Worm (Caenorhabditis elegans) whole organism, L2 larva: ENCODE data around the gene smc-5.

Source experiments
- C34F6.9 ChIP-seq: fragments of 150-350 bp; optimal IDR thresholded peaks from 2 replicates; lab custom pipeline; 2014; ENCODE audit warnings: missing biosample characterization, missing genetic modification characterization
- F13H6.1 ChIP-seq: sonication (generic microtip); optimal IDR thresholded peaks from 2 replicates; lab custom pipeline; 2016; ENCODE audit warnings: missing genetic modification characterization, missing compliant biosample characterization
- R02D3.7 ChIP-seq: fragments of 150-350 bp; optimal IDR thresholded peaks from 2 replicates; lab custom pipeline; 2014; ENCODE audit warnings: missing biosample characterization, missing genetic modification characterization
- Y55F3AM.14 ChIP-seq: fragments of 200-800 bp; sonication (Bioruptor generic); optimal IDR thresholded peaks from 2 replicates; lab custom pipeline; 2018; ENCODE audit warnings: mild to moderate bottlenecking, missing genetic modification characterization, missing compliant biosample characterization
- ZK546.5 ChIP-seq: sonication (generic microtip); optimal IDR thresholded peaks from 2 replicates; lab custom pipeline; 2017; ENCODE audit warnings: missing biosample characterization, missing genetic modification characterization
- ama-1 ChIP-seq: fragments of 150-350 bp; optimal IDR thresholded peaks from 2 replicates; lab custom pipeline; 2018; ENCODE audit warnings: inconsistent platforms
- blmp-1 ChIP-seq: sonication (generic microtip); optimal IDR thresholded peaks from 2 replicates; lab custom pipeline; 2017; ENCODE audit warnings: missing genetic modification characterization, mild to moderate bottlenecking, missing compliant biosample characterization, antibody characterized with exemption, moderate library complexity; ENCODE audit not compliant: insufficient read depth
- ceh-16 ChIP-seq: fragments of 150-350 bp; optimal IDR thresholded peaks from 2 replicates; lab custom pipeline; 2014; ENCODE audit warnings: missing biosample characterization, missing genetic modification characterization
- ceh-82 ChIP-seq: fragments of 150-350 bp; optimal IDR thresholded peaks from 2 replicates; lab custom pipeline; 2014; ENCODE audit warnings: missing biosample characterization, missing genetic modification characterization
- crh-2 ChIP-seq: sonication (generic microtip); optimal IDR thresholded peaks from 2 replicates; lab custom pipeline; 2017; ENCODE audit warnings: missing biosample characterization, missing genetic modification characterization
- dmd-4 ChIP-seq: sonication (generic microtip); optimal IDR thresholded peaks from 2 replicates; lab custom pipeline; 2017; ENCODE audit warnings: missing biosample characterization, missing genetic modification characterization
- egl-27 ChIP-seq: sonication (generic microtip); optimal IDR thresholded peaks from 3 replicates; lab custom pipeline; 2017; ENCODE audit warnings: missing biosample characterization, missing genetic modification reagents, missing genetic modification characterization
- elt-1 ChIP-seq: fragments of 150-350 bp; optimal IDR thresholded peaks from 2 replicates; lab custom pipeline; 2014; ENCODE audit warnings: missing biosample characterization, missing genetic modification characterization
- elt-3 ChIP-seq: sonication (generic microtip); optimal IDR thresholded peaks from 2 replicates; lab custom pipeline; 2017; ENCODE audit warnings: missing biosample characterization, missing genetic modification characterization
- fos-1 ChIP-seq: fragments of 150-350 bp; optimal IDR thresholded peaks from 2 replicates; lab custom pipeline; 2014; ENCODE audit warnings: missing biosample characterization, missing genetic modification characterization
- gmeb-1 ChIP-seq: fragments of 150-350 bp; optimal IDR thresholded peaks from 2 replicates; lab custom pipeline; 2014; ENCODE audit warnings: missing biosample characterization, missing genetic modification characterization
- lin-11 ChIP-seq: fragments of 150-350 bp; sonication (generic microtip); optimal IDR thresholded peaks from 2 replicates; lab custom pipeline; 2014; ENCODE audit warnings: missing biosample characterization, missing genetic modification characterization, inconsistent platforms, mixed read lengths
- lin-13 ChIP-seq: fragments of 150-350 bp; optimal IDR thresholded peaks from 2 replicates; lab custom pipeline; 2014; ENCODE audit warnings: missing biosample characterization, missing genetic modification reagents, missing genetic modification characterization
- lsy-2 ChIP-seq, 2 experiments: fragments of 150-350 bp in 1 of 2; sonication (generic microtip) in 1 of 2; optimal IDR thresholded peaks; 2 replicates each; lab custom pipeline; 2014 to 2017; ENCODE audit warnings: missing biosample characterization in 2 of 2, missing genetic modification characterization in 2 of 2
- mab-5 ChIP-seq: fragments of 150-350 bp; optimal IDR thresholded peaks from 2 replicates; lab custom pipeline; 2014; ENCODE audit warnings: missing biosample characterization, missing genetic modification characterization
- mbf-1 ChIP-seq: sonication (generic microtip); optimal IDR thresholded peaks from 2 replicates; lab custom pipeline; 2017; ENCODE audit warnings: missing biosample characterization, missing genetic modification characterization
- mdl-1 ChIP-seq, 2 experiments: fragments of 150-350 bp in 1 of 2; sonication (generic microtip) in 1 of 2; optimal IDR thresholded peaks; 2 replicates each; lab custom pipeline; 2017; ENCODE audit warnings: missing biosample characterization in 2 of 2, missing genetic modification characterization in 2 of 2
- nhr-10 ChIP-seq: sonication (generic microtip); optimal IDR thresholded peaks from 2 replicates; lab custom pipeline; 2017; ENCODE audit warnings: missing biosample characterization, missing genetic modification characterization
- nhr-11 ChIP-seq: fragments of 150-350 bp; optimal IDR thresholded peaks from 2 replicates; lab custom pipeline; 2014; ENCODE audit warnings: missing biosample characterization, missing genetic modification characterization
- nhr-12 ChIP-seq: fragments of 150-350 bp; optimal IDR thresholded peaks from 2 replicates; lab custom pipeline; 2014; ENCODE audit warnings: missing biosample characterization, missing genetic modification characterization
- nhr-129 ChIP-seq: fragments of 150-350 bp; optimal IDR thresholded peaks from 2 replicates; lab custom pipeline; 2014; ENCODE audit warnings: missing biosample characterization, missing genetic modification characterization
- nhr-21 ChIP-seq: fragments of 150-350 bp; optimal IDR thresholded peaks from 2 replicates; lab custom pipeline; 2014; ENCODE audit warnings: missing biosample characterization, missing genetic modification characterization
- nhr-25 ChIP-seq: fragments of 150-350 bp; sonication (generic microtip); optimal IDR thresholded peaks from 3 replicates; lab custom pipeline; 2014; ENCODE audit warnings: missing biosample characterization, missing genetic modification characterization
- nhr-6 ChIP-seq: fragments of 150-350 bp; optimal IDR thresholded peaks from 2 replicates; lab custom pipeline; 2014; ENCODE audit warnings: missing biosample characterization, missing genetic modification characterization
- nhr-77 ChIP-seq: fragments of 150-350 bp; optimal IDR thresholded peaks from 2 replicates; lab custom pipeline; 2014; ENCODE audit warnings: missing biosample characterization, missing genetic modification characterization
- peb-1 ChIP-seq: fragments of 150-350 bp; optimal IDR thresholded peaks from 2 replicates; lab custom pipeline; 2014; ENCODE audit warnings: missing biosample characterization, missing genetic modification characterization
- sem-4 ChIP-seq: fragments of 150-350 bp; optimal IDR thresholded peaks from 2 replicates; lab custom pipeline; 2014; ENCODE audit warnings: missing biosample characterization, missing genetic modification reagents, missing genetic modification characterization
- skn-1 ChIP-seq: sonication (generic microtip); optimal IDR thresholded peaks from 2 replicates; lab custom pipeline; 2017; ENCODE audit warnings: missing biosample characterization, missing genetic modification characterization
- sma-3 ChIP-seq: sonication (generic microtip); optimal IDR thresholded peaks from 2 replicates; lab custom pipeline; 2016; ENCODE audit warnings: missing genetic modification reagents, missing genetic modification characterization, missing compliant biosample characterization
- sma-9 ChIP-seq, 2 experiments: fragments of 150-350 bp in 1 of 2; sonication (generic microtip) in 1 of 2; optimal IDR thresholded peaks; 2 replicates each; lab custom pipeline; 2014 to 2016; ENCODE audit warnings: missing genetic modification characterization in 2 of 2, mild to moderate bottlenecking in 1 of 2, missing biosample characterization in 1 of 2, missing compliant biosample characterization in 1 of 2, missing genetic modification reagents in 1 of 2, moderate library complexity in 1 of 2
- snpc-4 ChIP-seq: fragments of 150-350 bp; optimal IDR thresholded peaks from 2 replicates; lab custom pipeline; 2014; ENCODE audit warnings: missing biosample characterization, missing genetic modification characterization
- unc-55 ChIP-seq: fragments of 150-350 bp; sonication (generic microtip); optimal IDR thresholded peaks from 3 replicates; lab custom pipeline; 2014; ENCODE audit warnings: missing biosample characterization, missing genetic modification reagents, missing genetic modification characterization
- unc-62 ChIP-seq: fragments of 150-350 bp; optimal IDR thresholded peaks from 2 replicates; lab custom pipeline; 2014; ENCODE audit warnings: missing biosample characterization, missing genetic modification reagents, missing genetic modification characterization
- zag-1 ChIP-seq: fragments of 150-350 bp; optimal IDR thresholded peaks from 2 replicates; lab custom pipeline; 2014; ENCODE audit warnings: missing biosample characterization, missing genetic modification characterization
- ztf-1 ChIP-seq: fragments of 200-800 bp; sonication (Bioruptor generic); conservative IDR thresholded peaks from 2 replicates; pipeline ENCODE4 v1.3.6; 2022; ENCODE audit warnings: missing genetic modification characterization, missing compliant biosample characterization
- ztf-11 ChIP-seq: sonication (generic microtip); optimal IDR thresholded peaks from 2 replicates; lab custom pipeline; 2017; ENCODE audit warnings: missing biosample characterization, missing genetic modification characterization
- ztf-4 ChIP-seq: fragments of 150-350 bp; optimal IDR thresholded peaks from 2 replicates; lab custom pipeline; 2014; ENCODE audit warnings: missing biosample characterization, missing genetic modification characterization

The smc-5 gene

DNA sequence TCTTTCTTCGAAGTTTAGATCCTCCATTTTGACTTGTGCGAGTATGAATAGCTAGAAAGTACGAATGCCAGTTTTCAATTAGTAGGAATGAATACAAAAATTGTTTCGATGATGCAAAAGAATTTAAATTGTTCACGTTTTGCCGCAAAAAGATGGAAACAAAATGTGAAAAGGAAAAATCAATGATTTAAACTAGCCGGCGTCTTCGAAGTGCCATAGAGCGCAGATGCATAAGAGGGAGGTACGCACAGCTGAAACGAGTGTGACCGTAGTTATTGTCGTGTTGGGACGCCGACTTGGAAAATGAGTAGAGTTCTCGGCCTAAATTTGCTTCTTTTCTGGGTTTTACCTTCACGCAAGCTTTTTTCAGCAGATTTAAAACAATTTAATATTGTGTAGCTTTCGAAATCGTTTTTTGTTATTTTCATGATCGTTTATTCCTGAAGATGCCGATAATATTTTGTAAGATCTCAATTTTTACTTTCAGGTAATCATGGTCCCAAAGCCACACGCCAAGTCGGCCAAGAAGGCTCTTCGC is 6.7 kb upstream of the smc-5 start, which contains the start of the genes ify-1 and rpl-22:
ify-1 (minus strand) TSS at position 51 of the 538 bp plus-strand sequence.
rpl-22 (plus strand) TSS at position 488 of the 538 bp plus-strand sequence.
- TF ChIP-seq sma-9 (GFP tag; optimal IDR thresholded peaks at IDR 0.05; lab: Kevin White, UChicago), result peak; percentile 94
- no peak for TF ChIP-seq sma-9 (tag; optimal IDR thresholded peaks at IDR 0.05; lab: Kevin White, UChicago)
- TF ChIP-seq F13H6.1 (tag; lab: Kevin White, UChicago), result peak; percentile 92
- peak; percentile 93 for TF ChIP-seq sem-4
- TF ChIP-seq gmeb-1 (tag; lab: Kevin White, UChicago), result peak; percentile 95
- TF ChIP-seq mdl-1 (tag; optimal IDR thresholded peaks at IDR 0.05; lab: Kevin White, UChicago), result peak in 1 of 2 experiments; percentile 51
- TF ChIP-seq nhr-11 (tag; lab: Kevin White, UChicago), result peak; percentile 37
- peak; percentile 71 for TF ChIP-seq ceh-16 (tag; lab: Kevin White, UChicago)
- peak; percentile 98 for TF ChIP-seq nhr-129
- TF ChIP-seq lin-11 (tag; lab: Kevin White, UChicago), result peak; percentile 96
- peak; percentile 71 for TF ChIP-seq ama-1 (lab: Kevin White, UChicago)
- peak; percentile 28 for TF ChIP-seq Y55F3AM.14 (GFP tag; lab: Kevin White, UChicago)
- peak; percentile 39 for TF ChIP-seq egl-27 (tag; lab: Kevin White, UChicago)
- TF ChIP-seq mbf-1 (tag; lab: Kevin White, UChicago), result no peak
- TF ChIP-seq R02D3.7, result peak; percentile 43
- TF ChIP-seq elt-1, result no peak
- TF ChIP-seq nhr-25 (tag; lab: Kevin White, UChicago), result peak; percentile 95
- peak; percentile 98 to 100 for TF ChIP-seq lsy-2 (tag; optimal IDR thresholded peaks at IDR 0.05; lab: Kevin White, UChicago)
- peak; percentile 96 for TF ChIP-seq C34F6.9
- TF ChIP-seq fos-1 (tag; lab: Kevin White, UChicago), result peak; percentile 83
- TF ChIP-seq sma-3 (GFP tag; lab: Kevin White, UChicago), result peak; percentile 94
- peak; percentile 78 for TF ChIP-seq zag-1
- TF ChIP-seq unc-55 (GFP tag; lab: Kevin White, UChicago), result peak; percentile 99
- TF ChIP-seq nhr-77 (tag; lab: Kevin White, UChicago), result peak; percentile 76
- peak; percentile 90 for TF ChIP-seq ztf-4 (tag; lab: Kevin White, UChicago)
- peak; percentile 89 for TF ChIP-seq nhr-6 (tag; lab: Kevin White, UChicago)
- no peak for TF ChIP-seq dmd-4 (tag; lab: Kevin White, UChicago)
- peak; percentile 98 for TF ChIP-seq crh-2
- TF ChIP-seq snpc-4 (tag; lab: Kevin White, UChicago), result peak; percentile 94
- TF ChIP-seq ztf-1 (GFP tag; lab: Robert Waterston, UW), result no peak
- TF ChIP-seq lin-13 (GFP tag; lab: Kevin White, UChicago), result peak; percentile 95
- peak; percentile 83 for TF ChIP-seq ZK546.5 (tag; lab: Kevin White, UChicago)
- TF ChIP-seq nhr-10 (tag; lab: Kevin White, UChicago), result peak; percentile 34
- no peak for TF ChIP-seq ztf-11 (tag; lab: Kevin White, UChicago)
- no peak for TF ChIP-seq nhr-12
- peak; percentile 90 for TF ChIP-seq mab-5 (tag; lab: Kevin White, UChicago)
- TF ChIP-seq peb-1 (tag; lab: Kevin White, UChicago), result no peak
- TF ChIP-seq unc-62 (GFP tag; lab: Kevin White, UChicago), result peak; percentile 47
- peak; percentile 73 for TF ChIP-seq ceh-82
- TF ChIP-seq blmp-1 (tag; lab: Kevin White, UChicago), result peak; percentile 86
- TF ChIP-seq skn-1 (tag; lab: Kevin White, UChicago), result no peak
- peak; percentile 94 for TF ChIP-seq nhr-21 (tag; lab: Kevin White, UChicago)

DNA sequence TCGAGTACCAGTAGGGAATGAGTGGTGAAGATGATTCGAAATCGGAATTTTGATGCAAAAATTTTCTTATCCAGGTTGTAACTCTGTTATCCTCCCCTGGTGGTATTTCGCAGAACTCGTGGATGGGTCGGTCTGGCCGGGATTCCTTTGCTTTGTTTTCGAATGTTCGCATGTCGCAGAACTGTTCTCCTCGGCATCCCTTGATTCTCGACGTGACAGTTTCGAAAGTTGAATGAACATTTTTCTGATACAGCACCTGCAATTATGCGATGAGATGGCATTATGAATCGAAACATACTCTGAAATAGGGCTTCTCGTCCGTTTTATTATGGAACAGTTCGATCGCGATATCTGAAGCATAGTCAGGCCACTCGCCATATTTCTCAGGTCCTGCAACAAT is 5.7 kb upstream of the smc-5 start:
- TF ChIP-seq zag-1 (no peak), sem-4 (no peak), nhr-21 (tag; lab: Kevin White, UChicago) (no peak), ceh-16 (tag; lab: Kevin White, UChicago) (no peak), elt-3 (tag; lab: Kevin White, UChicago) (no peak), ztf-1 (GFP tag; lab: Robert Waterston, UW) (no peak), gmeb-1 (tag; lab: Kevin White, UChicago) (no peak)
